Worm (Caenorhabditis elegans) whole organism, L4 larva: Measurements from ENCODE around the gene tbx-35.
A peak's percentile ranks its signal among the peaks of the same experiment; 100 is the strongest.

Source experiments
- D1046.2 ChIP-seq: fragments of 200-800 bp; sonication (Bioruptor generic); IDR thresholded peaks from 2 replicates; pipeline ENCODE4 v1.3.6; 2022; ENCODE audit warnings: missing genetic modification characterization, missing compliant biosample characterization
- F26F4.8 ChIP-seq: fragments of 200-800 bp; sonication (Bioruptor generic); conservative IDR thresholded peaks from 2 replicates; pipeline ENCODE4 v1.3.6; 2022; ENCODE audit warnings: missing genetic modification characterization, missing compliant biosample characterization
- F37D6.2 ChIP-seq: sonication (generic microtip); optimal IDR thresholded peaks from 2 replicates; lab custom pipeline; 2016; ENCODE audit warnings: mild to moderate bottlenecking, missing genetic modification characterization, missing compliant biosample characterization
- F49E8.2 ChIP-seq: sonication (generic microtip); optimal IDR thresholded peaks from 2 replicates; lab custom pipeline; 2016; ENCODE audit warnings: missing compliant biosample characterization, mild to moderate bottlenecking, missing genetic modification characterization, borderline replicate concordance
- T26A8.4 ChIP-seq: fragments of 200-800 bp; sonication (Bioruptor generic); IDR thresholded peaks from 2 replicates; pipeline ENCODE4 v1.3.6; 2022; ENCODE audit warnings: missing genetic modification characterization, missing compliant biosample characterization
- Y105C5A.15 ChIP-seq: fragments of 200-800 bp; sonication (Bioruptor generic); IDR thresholded peaks from 2 replicates; pipeline ENCODE4 v1.3.6; 2022; ENCODE audit warnings: missing genetic modification characterization, missing compliant biosample characterization
- Y75B8A.6 ChIP-seq: fragments of 200-800 bp; sonication (Bioruptor generic); IDR thresholded peaks from 2 replicates; pipeline ENCODE4 v1.3.6; 2022; ENCODE audit warnings: missing genetic modification reagents, missing genetic modification characterization, missing compliant biosample characterization
- aha-1 ChIP-seq: fragments of 150-350 bp; peaks from one replicate; lab custom pipeline; 2014; ENCODE audit warnings: missing biosample characterization, missing genetic modification characterization
- aly-2 ChIP-seq: sonication (generic microtip); optimal IDR thresholded peaks from 2 replicates; lab custom pipeline; 2018; ENCODE audit warnings: missing biosample characterization, missing genetic modification characterization
- arid-1 ChIP-seq: fragments of 200-800 bp; sonication (Bioruptor generic); conservative IDR thresholded peaks from 2 replicates; pipeline ENCODE4 v1.3.6; 2022; ENCODE audit warnings: missing genetic modification reagents, missing genetic modification characterization, missing compliant biosample characterization
- ceh-20 ChIP-seq: fragments of 200-800 bp; sonication (Bioruptor generic); IDR thresholded peaks from 2 replicates; pipeline ENCODE4 v1.3.6; 2022; ENCODE audit warnings: missing genetic modification reagents, missing genetic modification characterization, missing compliant biosample characterization
- ceh-28 ChIP-seq: fragments of 150-350 bp; optimal IDR thresholded peaks from 2 replicates; lab custom pipeline; 2014; ENCODE audit warnings: missing biosample characterization, missing genetic modification reagents, missing genetic modification characterization
- ceh-62 ChIP-seq: sonication (generic microtip); optimal IDR thresholded peaks from 2 replicates; lab custom pipeline; 2017; ENCODE audit warnings: missing biosample characterization, missing genetic modification characterization
- ces-1 ChIP-seq: fragments of 150-350 bp; sonication (generic microtip); optimal IDR thresholded peaks from 4 replicates; lab custom pipeline; 2014; ENCODE audit warnings: missing biosample characterization, missing genetic modification reagents, missing genetic modification characterization
- ctbp-1 ChIP-seq: fragments of 200-800 bp; sonication (Bioruptor generic); IDR thresholded peaks from 2 replicates; pipeline ENCODE4 v1.3.6; 2022; ENCODE audit warnings: missing genetic modification reagents, missing genetic modification characterization, missing compliant biosample characterization
- daf-12 ChIP-seq: fragments of 150-350 bp; optimal IDR thresholded peaks from 2 replicates; lab custom pipeline; 2014; ENCODE audit warnings: missing biosample characterization, missing genetic modification reagents, missing genetic modification characterization
- daf-16 ChIP-seq, 3 experiments: sonication (generic microtip); optimal IDR thresholded peaks; 2 replicates each; lab custom pipeline; 2016 to 2017; ENCODE audit warnings: missing genetic modification characterization in 3 of 3, missing genetic modification reagents in 3 of 3, mild to moderate bottlenecking in 2 of 3, missing compliant biosample characterization in 2 of 3, missing biosample characterization in 1 of 3, moderate library complexity in 1 of 3
- daf-19 ChIP-seq: fragments of 200-800 bp; sonication (Bioruptor generic); conservative IDR thresholded peaks from 2 replicates; pipeline ENCODE4 v1.3.6; 2022; ENCODE audit warnings: missing genetic modification characterization, missing compliant biosample characterization
- daf-8 ChIP-seq: fragments of 200-800 bp; sonication (Bioruptor generic); IDR thresholded peaks from 2 replicates; pipeline ENCODE4 v1.3.6; 2022; ENCODE audit warnings: missing genetic modification characterization, missing compliant biosample characterization
- dmd-6 ChIP-seq: fragments of 200-800 bp; sonication (Bioruptor generic); IDR thresholded peaks from 2 replicates; pipeline ENCODE4 v1.3.6; 2022; ENCODE audit warnings: missing genetic modification reagents, missing genetic modification characterization, missing compliant biosample characterization
- dpl-1 ChIP-seq: fragments of 150-350 bp; optimal IDR thresholded peaks from 2 replicates; lab custom pipeline; 2014; ENCODE audit warnings: missing biosample characterization, missing genetic modification reagents, missing genetic modification characterization
- duxl-1 ChIP-seq: sonication (generic microtip); optimal IDR thresholded peaks from 2 replicates; lab custom pipeline; 2016; ENCODE audit warnings: mild to moderate bottlenecking, missing genetic modification characterization, moderate library complexity, missing compliant biosample characterization; ENCODE audit not compliant: poor library complexity
- egl-27 ChIP-seq: sonication (generic microtip); optimal IDR thresholded peaks from 3 replicates; lab custom pipeline; 2017; ENCODE audit warnings: missing biosample characterization, missing genetic modification reagents, missing genetic modification characterization
- fos-1 ChIP-seq: fragments of 150-350 bp; optimal IDR thresholded peaks from 2 replicates; lab custom pipeline; 2014; ENCODE audit warnings: missing biosample characterization, missing genetic modification characterization
- hlh-11 ChIP-seq: fragments of 200-800 bp; sonication (Bioruptor generic); optimal IDR thresholded peaks from 2 replicates; lab custom pipeline; 2018; ENCODE audit warnings: mild to moderate bottlenecking, missing genetic modification characterization, missing compliant biosample characterization
- hlh-30 ChIP-seq: sonication (generic microtip); optimal IDR thresholded peaks from 2 replicates; lab custom pipeline; 2017; ENCODE audit warnings: antibody characterized with exemption, mild to moderate bottlenecking, missing genetic modification characterization, missing compliant biosample characterization; ENCODE audit not compliant: insufficient read depth
- hmg-1.1 ChIP-seq: fragments of 200-800 bp; sonication (Bioruptor generic); IDR thresholded peaks from 2 replicates; pipeline ENCODE4 v1.3.6; 2022; ENCODE audit warnings: missing genetic modification reagents, missing genetic modification characterization, missing compliant biosample characterization
- lim-7 ChIP-seq: fragments of 200-800 bp; sonication (Bioruptor generic); IDR thresholded peaks from 2 replicates; pipeline ENCODE4 v1.3.6; 2022; ENCODE audit warnings: missing genetic modification characterization, missing compliant biosample characterization
- lin-1 ChIP-seq: fragments of 200-800 bp; sonication (Bioruptor generic); IDR thresholded peaks from 2 replicates; pipeline ENCODE4 v1.3.6; 2022; ENCODE audit warnings: missing genetic modification reagents, missing genetic modification characterization, missing compliant biosample characterization
- lin-13 ChIP-seq: fragments of 150-350 bp; optimal IDR thresholded peaks from 2 replicates; lab custom pipeline; 2014; ENCODE audit warnings: missing biosample characterization, missing genetic modification reagents, missing genetic modification characterization
- lin-38 ChIP-seq: fragments of 200-800 bp; sonication (Bioruptor generic); IDR thresholded peaks from 2 replicates; pipeline ENCODE4 v1.3.6; 2022; ENCODE audit warnings: missing genetic modification reagents, missing genetic modification characterization, missing compliant biosample characterization
- lsy-2 ChIP-seq, 2 experiments: fragments of 150-350 bp in 1 of 2; sonication (generic microtip) in 1 of 2; optimal IDR thresholded peaks; 2 replicates each; lab custom pipeline; 2014 to 2017; ENCODE audit warnings: missing biosample characterization in 2 of 2, missing genetic modification characterization in 2 of 2
- madf-9 ChIP-seq: fragments of 200-800 bp; sonication (Bioruptor generic); conservative IDR thresholded peaks from 2 replicates; pipeline ENCODE4 v1.3.6; 2022; ENCODE audit warnings: missing genetic modification reagents, missing genetic modification characterization, missing compliant biosample characterization
- mdl-1 ChIP-seq, 2 experiments: fragments of 150-350 bp in 1 of 2; sonication (generic microtip) in 1 of 2; optimal IDR thresholded peaks; 2 replicates each; lab custom pipeline; 2014 to 2017; ENCODE audit warnings: missing biosample characterization in 2 of 2, missing genetic modification characterization in 2 of 2
- mep-1 ChIP-seq: fragments of 150-350 bp; sonication (generic microtip); optimal IDR thresholded peaks from 3 replicates; lab custom pipeline; 2014; ENCODE audit warnings: missing biosample characterization, missing genetic modification characterization
- nhr-10 ChIP-seq: fragments of 150-350 bp; optimal IDR thresholded peaks from 2 replicates; lab custom pipeline; 2014; ENCODE audit warnings: missing biosample characterization, missing genetic modification characterization
- nhr-48 ChIP-seq: sonication (generic microtip); optimal IDR thresholded peaks from 2 replicates; lab custom pipeline; 2016; ENCODE audit warnings: mild to moderate bottlenecking, missing genetic modification characterization, missing compliant biosample characterization
- nhr-76 ChIP-seq: fragments of 150-350 bp; optimal IDR thresholded peaks from 2 replicates; lab custom pipeline; 2014; ENCODE audit warnings: missing biosample characterization, missing genetic modification characterization
- nhr-77 ChIP-seq: fragments of 150-350 bp; optimal IDR thresholded peaks from 2 replicates; lab custom pipeline; 2014; ENCODE audit warnings: missing biosample characterization, missing genetic modification characterization
- php-3 ChIP-seq: fragments of 200-800 bp; sonication (Bioruptor generic); IDR thresholded peaks from 2 replicates; pipeline ENCODE4 v1.3.6; 2022; ENCODE audit warnings: missing genetic modification reagents, missing genetic modification characterization, missing compliant biosample characterization
- rbr-2 ChIP-seq: sonication (generic microtip); optimal IDR thresholded peaks from 2 replicates; lab custom pipeline; 2016; ENCODE audit warnings: missing genotype, missing genetic modification characterization, missing compliant biosample characterization
- sdz-12 ChIP-seq: fragments of 200-800 bp; sonication (Bioruptor generic); optimal IDR thresholded peaks from 2 replicates; lab custom pipeline; 2018; ENCODE audit warnings: mild to moderate bottlenecking, missing genetic modification characterization, missing compliant biosample characterization
- skn-1 ChIP-seq: fragments of 150-350 bp; optimal IDR thresholded peaks from 2 replicates; lab custom pipeline; 2014; ENCODE audit warnings: missing biosample characterization, missing genetic modification characterization
- snpc-4 ChIP-seq: fragments of 150-350 bp; optimal IDR thresholded peaks from 2 replicates; lab custom pipeline; 2014; ENCODE audit warnings: missing biosample characterization, missing genetic modification characterization
- spr-3 ChIP-seq: fragments of 200-800 bp; sonication (Bioruptor generic); optimal IDR thresholded peaks from 2 replicates; lab custom pipeline; 2018; ENCODE audit warnings: mild to moderate bottlenecking, missing genetic modification characterization, missing compliant biosample characterization
- tra-1 ChIP-seq: fragments of 200-800 bp; sonication (Bioruptor generic); IDR thresholded peaks from 2 replicates; pipeline ENCODE4 v1.3.6; 2022; ENCODE audit warnings: missing genetic modification reagents, missing genetic modification characterization, missing compliant biosample characterization
- unc-130 ChIP-seq: sonication (generic microtip); optimal IDR thresholded peaks from 2 replicates; lab custom pipeline; 2016; ENCODE audit warnings: missing genetic modification reagents, missing genetic modification characterization, missing compliant biosample characterization
- unc-62 ChIP-seq, 3 experiments: fragments of 150-350 bp in 1 of 3; sonication (generic microtip); optimal IDR thresholded peaks in 2 of 3; peaks in 1 of 3; 1 replicate in 1 of 3; 2 replicates in 2 of 3; lab custom pipeline; 2014 to 2017; ENCODE audit warnings: missing biosample characterization in 3 of 3, missing genetic modification characterization in 3 of 3, missing genetic modification reagents in 3 of 3, missing genotype in 1 of 3
- vab-7 ChIP-seq: fragments of 200-800 bp; sonication (Bioruptor generic); IDR thresholded peaks from 2 replicates; pipeline ENCODE4 v1.3.6; 2022; ENCODE audit warnings: missing genetic modification reagents, missing genetic modification characterization, missing compliant biosample characterization
- zag-1 ChIP-seq: fragments of 150-350 bp; optimal IDR thresholded peaks from 2 replicates; lab custom pipeline; 2014; ENCODE audit warnings: missing biosample characterization, missing genetic modification characterization
- zfp-2 ChIP-seq: sonication (generic microtip); optimal IDR thresholded peaks from 2 replicates; lab custom pipeline; 2016; ENCODE audit warnings: mild to moderate bottlenecking, missing genetic modification characterization, missing compliant biosample characterization

tbx-35 gene

ce11 chrII:5544145-5544515 is 18.9 kb upstream of the tbx-35 start:
- TF ChIP-seq daf-12 (tag; lab: Kevin White, UChicago) (no peak), hlh-11 (tag; lab: Kevin White, UChicago) (peak; percentile 77), lsy-2 (tag; optimal IDR thresholded peaks at IDR 0.05; lab: Kevin White, UChicago) (peak; percentile 0 to 83), snpc-4 (tag; lab: Kevin White, UChicago) (peak; percentile 92), mep-1 (tag; lab: Kevin White, UChicago) (peak; percentile 76), lim-7 (GFP tag; lab: Robert Waterston, UW) (no peak), D1046.2 (GFP tag; lab: Robert Waterston, UW) (peak; percentile 59; the same call in 1 of the 2 replicates), nhr-76 (tag; lab: Kevin White, UChicago) (no peak), vab-7 (peak; percentile 61), rbr-2 (tag; lab: Kevin White, UChicago) (no peak), lin-1 (peak; percentile 59; the same call in 1 of the 2 replicates), dpl-1 (peak; percentile 57), fos-1 (no peak), aly-2 (tag; lab: Kevin White, UChicago) (no peak), lin-13 (peak; percentile 57), F26F4.8 (GFP tag; lab: Robert Waterston, UW) (no peak), tra-1 (GFP tag; lab: Robert Waterston, UW) (no peak), ces-1 (GFP tag; lab: Kevin White, UChicago) (no peak), daf-19 (GFP tag; lab: Robert Waterston, UW) (no peak), zag-1 (tag; lab: Kevin White, UChicago) (no peak), duxl-1 (tag; lab: Kevin White, UChicago) (peak; percentile 46), nhr-77 (tag; lab: Kevin White, UChicago) (peak; percentile 15), ceh-62 (tag; lab: Kevin White, UChicago) (no peak), nhr-10 (tag; lab: Kevin White, UChicago) (peak; percentile 72), lin-38 (GFP tag; lab: Robert Waterston, UW) (0 out of 2 replicates have a peak, but pooled peaks have one; percentile 4), unc-130 (GFP tag; lab: Kevin White, UChicago) (no peak), F49E8.2 (no peak), hlh-30 (peak; percentile 33), T26A8.4 (GFP tag; lab: Robert Waterston, UW) (peak; percentile 4), Y75B8A.6 (GFP tag; lab: Robert Waterston, UW) (no peak), ctbp-1 (GFP tag; lab: Robert Waterston, UW) (0 out of 2 replicates have a peak, but pooled peaks have one; percentile 17), arid-1 (GFP tag; lab: Robert Waterston, UW) (peak; percentile 74), mdl-1 (tag; optimal IDR thresholded peaks at IDR 0.05; lab: Kevin White, UChicago) (peak in 1 of 2 experiments; percentile 45), hmg-1.1 (GFP tag; lab: Robert Waterston, UW) (peak; percentile 8; the same call in 1 of the 2 replicates), zfp-2 (tag; lab: Kevin White, UChicago) (no peak), madf-9 (GFP tag; lab: Robert Waterston, UW) (peak; percentile 63; the same call in 1 of the 2 replicates), aha-1 (tag; lab: Kevin White, UChicago) (peak; percentile 48), F37D6.2 (no peak), daf-8 (no peak), daf-16 (GFP tag; optimal IDR thresholded peaks at IDR 0.05; lab: Kevin White, UChicago) (peak in 1 of 2 experiments; percentile 76), daf-16 (tag; optimal IDR thresholded peaks at IDR 0.05; lab: Kevin White, UChicago) (peak; percentile 81), Y105C5A.15 (GFP tag; lab: Robert Waterston, UW) (no peak), unc-62 (GFP tag; optimal IDR thresholded peaks at IDR 0.05 in 1 of 2; lab: Kevin White, UChicago) (peak in 1 of 2 experiments; percentile 95), unc-62 (tag; optimal IDR thresholded peaks at IDR 0.05; lab: Kevin White, UChicago) (no peak), egl-27 (tag; lab: Kevin White, UChicago) (peak; percentile 48), ceh-28 (tag; lab: Kevin White, UChicago) (no peak), spr-3 (no peak), sdz-12 (GFP tag; lab: Kevin White, UChicago) (no peak), skn-1 (tag; lab: Kevin White, UChicago) (no peak), nhr-48 (tag; lab: Kevin White, UChicago) (no peak), dmd-6 (GFP tag; lab: Robert Waterston, UW) (peak; percentile 80), ceh-20 (GFP tag; lab: Robert Waterston, UW) (peak; percentile 46), php-3 (GFP tag; lab: Robert Waterston, UW) (peak; percentile 36; the same call in 1 of the 2 replicates)
